Fruit fly (Drosophila melanogaster) whole organism, wandering third instar larva: Measurements from ENCODE around the gene Phf5a.

Source experiments
- CrebA ChIP-seq: fragments of 200-800 bp; sonication (Bioruptor generic); optimal IDR thresholded peaks from 2 replicates; lab custom pipeline; 2016; ENCODE audit warnings: missing biosample characterization, mild to moderate bottlenecking, missing genetic modification characterization, borderline replicate concordance
- Rel ChIP-seq, 2 experiments: fragments of 200-800 bp; sonication (Bioruptor generic) in 1 of 2; optimal IDR thresholded peaks; 2 replicates in 1 of 2; 3 replicates in 1 of 2; lab custom pipeline; 2016 to 2019; ENCODE audit warnings: mild to moderate bottlenecking in 2 of 2, missing biosample characterization in 2 of 2, missing genetic modification characterization in 2 of 2, moderate library complexity in 1 of 2
- pan ChIP-seq: fragments of >200 bp; optimal IDR thresholded peaks from 2 replicates; lab custom pipeline; 2017
- psq ChIP-seq: fragments of 200-800 bp; sonication (Bioruptor generic); optimal IDR thresholded peaks from 3 replicates; lab custom pipeline; 2017; ENCODE audit warnings: missing biosample characterization, mild to moderate bottlenecking, missing genetic modification characterization, moderate library complexity

DNA sequence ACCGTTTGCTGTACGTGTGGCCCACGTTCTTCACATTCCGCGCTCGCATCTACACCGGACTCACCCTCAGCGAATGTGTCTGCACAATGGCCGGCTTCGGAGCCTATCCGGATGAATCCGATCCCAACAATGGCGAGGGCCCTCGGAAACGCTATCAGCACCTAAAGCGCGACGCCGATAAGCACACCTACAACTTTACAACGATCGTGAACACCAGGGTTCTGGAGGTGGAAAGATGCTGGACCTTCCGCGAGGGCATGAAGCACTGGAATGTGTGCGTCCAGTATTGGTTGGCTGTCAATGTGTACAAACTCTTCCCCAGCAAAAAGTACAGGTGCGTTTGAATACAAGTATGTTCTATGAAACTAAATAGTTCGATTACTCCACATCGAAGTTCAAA lies 33.1 kb downstream of the Phf5a start:
- TF ChIP-seq CrebA (GFP tag; lab: Kevin White, UChicago) (no peak), pan (lab: Kevin White, UChicago) (no peak), psq (GFP tag; lab: Kevin White, UChicago) (no peak), Rel (GFP tag; optimal IDR thresholded peaks at IDR 0.05; lab: Kevin White, UChicago) (no peak), Rel (tag; optimal IDR thresholded peaks at IDR 0.05; lab: Kevin White, UChicago) (peak; percentile 5)
